Fruit fly (Drosophila melanogaster) whole organism, embryonic: ENCODE data around the gene Cyp4d14.

Experiments
- Aef1 ChIP-seq: fragments of 200-800 bp; sonication (Bioruptor generic); IDR thresholded peaks from 3 replicates; pipeline ENCODE4 v1.3.6; 2022; ENCODE audit warnings: missing biosample characterization, missing genetic modification characterization
- Atf-2 ChIP-seq: fragments of 200-800 bp; sonication (Bioruptor generic); optimal IDR thresholded peaks from 2 replicates; lab custom pipeline; 2016; ENCODE audit warnings: missing biosample characterization, missing genetic modification characterization
- C15 ChIP-seq: fragments of 200-800 bp; sonication (Bioruptor generic); IDR thresholded peaks from 3 replicates; pipeline ENCODE4 v1.3.6; 2022; ENCODE audit warnings: missing biosample characterization, missing genetic modification characterization
- CG10274 ChIP-seq: fragments of 200-800 bp; sonication (Bioruptor generic); optimal IDR thresholded peaks from 3 replicates; lab custom pipeline; 2017; ENCODE audit warnings: missing biosample characterization, mild to moderate bottlenecking, missing genetic modification characterization
- CG11247 ChIP-seq: fragments of 200-800 bp; sonication (Bioruptor generic); IDR thresholded peaks from 2 replicates; pipeline ENCODE4 v1.3.6; 2022; ENCODE audit warnings: missing biosample characterization, missing genetic modification characterization
- CG12659 ChIP-seq: fragments of 200-800 bp; sonication (Bioruptor generic); optimal IDR thresholded peaks from 3 replicates; lab custom pipeline; 2017; ENCODE audit warnings: mild to moderate bottlenecking, missing biosample characterization, missing genetic modification reagents, missing genetic modification characterization
- CG13624 ChIP-seq: fragments of 200-800 bp; sonication (Bioruptor generic); optimal IDR thresholded peaks from 2 replicates; lab custom pipeline; 2016; ENCODE audit warnings: missing biosample characterization, missing genetic modification characterization
- CG14050 ChIP-seq: fragments of 200-800 bp; sonication (Bioruptor generic); IDR thresholded peaks from 3 replicates; pipeline ENCODE4 v1.3.6; 2022; ENCODE audit warnings: missing biosample characterization, missing genetic modification characterization
- CG18599 ChIP-seq: fragments of 200-800 bp; sonication (Bioruptor generic); optimal IDR thresholded peaks from 3 replicates; lab custom pipeline; 2017; ENCODE audit warnings: missing biosample characterization, missing genetic modification characterization, mild to moderate bottlenecking, moderate library complexity, missing genetic modification reagents
- CG18764 ChIP-seq: fragments of 200-800 bp; sonication (Bioruptor generic); optimal IDR thresholded peaks from 3 replicates; lab custom pipeline; 2016; ENCODE audit warnings: missing biosample characterization, missing genetic modification characterization
- CG2116 ChIP-seq: fragments of 200-800 bp; sonication (Bioruptor generic); optimal IDR thresholded peaks from 3 replicates; lab custom pipeline; 2018; ENCODE audit warnings: missing biosample characterization, mild to moderate bottlenecking, missing genetic modification characterization
- CG3065 ChIP-seq: fragments of 200-800 bp; sonication (Bioruptor generic); optimal IDR thresholded peaks from 2 replicates; lab custom pipeline; 2016; ENCODE audit warnings: missing biosample characterization, missing genetic modification characterization
- CG3726 ChIP-seq: fragments of 200-800 bp; sonication (Bioruptor generic); IDR thresholded peaks from 3 replicates; pipeline ENCODE4, ENCODE4 v1.3.6; 2022; ENCODE audit warnings: missing biosample characterization, missing genetic modification characterization
- CG3995 ChIP-seq: fragments of 200-800 bp; sonication (Bioruptor generic); optimal IDR thresholded peaks from 3 replicates; lab custom pipeline; 2016; ENCODE audit warnings: missing biosample characterization, missing genetic modification characterization
- CG6683 ChIP-seq: fragments of 200-800 bp; sonication (Bioruptor generic); optimal IDR thresholded peaks from 2 replicates; lab custom pipeline; 2017; ENCODE audit warnings: missing biosample characterization, mild to moderate bottlenecking, missing genetic modification characterization, missing genetic modification reagents
- CG6689 ChIP-seq: fragments of 200-800 bp; sonication (Bioruptor generic); IDR thresholded peaks from 2 replicates; pipeline ENCODE4 v1.3.6; 2022; ENCODE audit warnings: missing biosample characterization, missing genetic modification characterization
- CG6791 ChIP-seq: fragments of 200-800 bp; sonication (Bioruptor generic); IDR thresholded peaks from 3 replicates; pipeline ENCODE4 v1.3.6; 2022; ENCODE audit warnings: missing biosample characterization, missing genetic modification characterization; ENCODE audit not compliant: partially characterized antibody
- CG7963 ChIP-seq: fragments of 200-800 bp; sonication (Bioruptor generic); IDR thresholded peaks from 3 replicates; pipeline ENCODE4 v1.3.6; 2022; ENCODE audit warnings: missing biosample characterization, missing genetic modification characterization; ENCODE audit not compliant: partially characterized antibody
- CHES-1-like ChIP-seq: fragments of 200-800 bp; sonication (Bioruptor generic); optimal IDR thresholded peaks from 2 replicates; lab custom pipeline; 2016; ENCODE audit warnings: missing biosample characterization, missing genetic modification characterization
- Camta ChIP-seq: fragments of 200-800 bp; sonication (Bioruptor generic); optimal IDR thresholded peaks from 2 replicates; lab custom pipeline; 2016; ENCODE audit warnings: missing biosample characterization, missing genetic modification characterization
- Chrac-16 ChIP-seq: fragments of 200-800 bp; sonication (Bioruptor generic); optimal IDR thresholded peaks from 3 replicates; lab custom pipeline; 2016; ENCODE audit warnings: missing biosample characterization, missing genetic modification characterization
- HLHmδ ChIP-seq: fragments of 200-800 bp; sonication (Bioruptor generic); optimal IDR thresholded peaks from 2 replicates; lab custom pipeline; 2018; ENCODE audit warnings: missing biosample characterization, mild to moderate bottlenecking, missing genetic modification characterization, moderate library complexity
- Hr39 ChIP-seq: fragments of >200 bp; optimal IDR thresholded peaks from 2 replicates; lab custom pipeline; 2017
- Hr78 ChIP-seq, 2 experiments: fragments of 200-800 bp in 1 of 2; fragments of >200 bp in 1 of 2; sonication (Bioruptor generic) in 1 of 2; optimal IDR thresholded peaks; 2 replicates each; lab custom pipeline; 2017 to 2019; ENCODE audit warnings: missing biosample characterization in 2 of 2, missing genetic modification characterization in 2 of 2, mild to moderate bottlenecking in 1 of 2, moderate library complexity in 1 of 2
- Med ChIP-seq: fragments of 200-800 bp; sonication (Bioruptor generic); peaks from one replicate; lab custom pipeline; 2016; ENCODE audit warnings: missing biosample characterization, missing genetic modification characterization, mild to moderate bottlenecking, inconsistent platforms, moderate library complexity
- Meics ChIP-seq: fragments of 200-800 bp; sonication (Bioruptor generic); optimal IDR thresholded peaks from 2 replicates; lab custom pipeline; 2017; ENCODE audit warnings: missing biosample characterization, mild to moderate bottlenecking, missing genetic modification characterization
- Opbp ChIP-seq: fragments of 200-800 bp; sonication (Bioruptor generic); IDR thresholded peaks from 3 replicates; pipeline ENCODE4 v1.3.6; 2022; ENCODE audit warnings: missing biosample characterization, missing genetic modification characterization; ENCODE audit not compliant: partially characterized antibody
- Ptx1 ChIP-seq: fragments of 200-800 bp; sonication (Bioruptor generic); IDR thresholded peaks from 2 replicates; pipeline ENCODE4 v1.3.6; 2022; ENCODE audit warnings: missing biosample characterization, missing genetic modification characterization
- Rx ChIP-seq: fragments of 200-800 bp; sonication (Bioruptor generic); IDR thresholded peaks from 2 replicates; pipeline ENCODE4 v1.3.6; 2022; ENCODE audit warnings: missing biosample characterization, missing genetic modification characterization
- Sry-δ ChIP-seq: fragments of 200-800 bp; sonication (Bioruptor generic); optimal IDR thresholded peaks from 2 replicates; lab custom pipeline; 2016; ENCODE audit warnings: missing biosample characterization, missing genetic modification characterization
- YL-1 ChIP-seq: fragments of 200-800 bp; sonication (Bioruptor generic); optimal IDR thresholded peaks from 3 replicates; lab custom pipeline; 2017; ENCODE audit warnings: missing biosample characterization, mild to moderate bottlenecking, missing genetic modification characterization
- ato ChIP-seq: fragments of 200-800 bp; sonication (Bioruptor generic); IDR thresholded peaks from 2 replicates; pipeline ENCODE4 v1.3.6; 2022; ENCODE audit warnings: missing biosample characterization, missing genetic modification characterization; ENCODE audit not compliant: partially characterized antibody
- bab2 ChIP-seq: fragments of 200-800 bp; sonication (Bioruptor generic); optimal IDR thresholded peaks from 2 replicates; lab custom pipeline; 2016; ENCODE audit warnings: missing biosample characterization, missing genetic modification characterization
- croc ChIP-seq: fragments of 200-800 bp; sonication (Bioruptor generic); conservative IDR thresholded peaks from 3 replicates; pipeline ENCODE4 v1.3.6; 2022; ENCODE audit warnings: missing biosample characterization, missing genetic modification characterization
- dati ChIP-seq: fragments of 200-800 bp; sonication (Bioruptor generic); IDR thresholded peaks from 2 replicates; pipeline ENCODE4 v1.3.6; 2022; ENCODE audit warnings: missing biosample characterization, missing genetic modification characterization
- grau ChIP-seq: fragments of 200-800 bp; optimal IDR thresholded peaks from 3 replicates; lab custom pipeline; 2019; ENCODE audit warnings: missing biosample characterization, mild to moderate bottlenecking, missing genetic modification characterization, moderate library complexity
- gro ChIP-seq: fragments of 200-800 bp; sonication (Bioruptor generic); optimal IDR thresholded peaks from 2 replicates; lab custom pipeline; 2016; ENCODE audit warnings: missing biosample characterization, missing genetic modification characterization
- her ChIP-seq: fragments of 200-800 bp; sonication (Bioruptor generic); optimal IDR thresholded peaks from 2 replicates; lab custom pipeline; 2016; ENCODE audit warnings: missing biosample characterization, missing genetic modification characterization
- ind ChIP-seq: fragments of 200-800 bp; sonication (Bioruptor generic); optimal IDR thresholded peaks from 3 replicates; lab custom pipeline; 2016; ENCODE audit warnings: missing biosample characterization, missing genetic modification characterization
- knrl ChIP-seq: fragments of 200-800 bp; sonication (Bioruptor generic); IDR thresholded peaks from 3 replicates; pipeline ENCODE4 v1.3.6; 2022; ENCODE audit warnings: missing biosample characterization, missing genetic modification characterization; ENCODE audit not compliant: partially characterized antibody
- pan ChIP-seq, 4 experiments: fragments of >200 bp in 3 of 4; fragments of 200-800 bp in 1 of 4; sonication (Bioruptor generic) in 1 of 4; optimal IDR thresholded peaks in 3 of 4; IDR thresholded peaks in 1 of 4; 2 replicates each; pipeline versions ENCODE4 v1.3.6 to Lab custom; 2017 to 2022; ENCODE audit warnings: missing biosample characterization in 2 of 4, missing genetic modification characterization in 2 of 4, mixed read lengths in 1 of 4
- row ChIP-seq: fragments of 200-800 bp; sonication (Bioruptor generic); IDR thresholded peaks from 3 replicates; pipeline ENCODE4 v1.3.6; 2022; ENCODE audit warnings: missing biosample characterization, missing genetic modification characterization
- seq ChIP-seq: fragments of 200-800 bp; sonication (Bioruptor generic); IDR thresholded peaks from 2 replicates; pipeline ENCODE4 v1.3.6; 2022; ENCODE audit warnings: missing biosample characterization, missing genetic modification characterization
- sima ChIP-seq: fragments of 200-800 bp; sonication (Bioruptor generic); optimal IDR thresholded peaks from 2 replicates; lab custom pipeline; 2016; ENCODE audit warnings: missing biosample characterization, missing genetic modification characterization
- slbo ChIP-seq: fragments of 200-800 bp; sonication (Bioruptor generic); IDR thresholded peaks from 2 replicates; pipeline ENCODE4 v1.3.6; 2022; ENCODE audit warnings: missing biosample characterization, missing genetic modification characterization
- so ChIP-seq: fragments of 200-800 bp; sonication (Bioruptor generic); IDR thresholded peaks from 3 replicates; pipeline ENCODE4 v1.3.6; 2022; ENCODE audit warnings: missing biosample characterization, missing genetic modification characterization
- tll ChIP-seq, 2 experiments: fragments of 200-800 bp in 1 of 2; fragments of >200 bp in 1 of 2; sonication (Bioruptor generic) in 1 of 2; optimal IDR thresholded peaks; 2 replicates each; lab custom pipeline; 2017 to 2019; ENCODE audit warnings: missing biosample characterization in 2 of 2, missing genetic modification characterization in 2 of 2, mild to moderate bottlenecking in 1 of 2, moderate library complexity in 1 of 2
- ttk ChIP-seq: fragments of 200-800 bp; sonication (Bioruptor generic); IDR thresholded peaks from 2 replicates; pipeline ENCODE4 v2.1.2; 2022; ENCODE audit warnings: missing biosample characterization, missing genetic modification characterization
- vnd ChIP-seq: fragments of 200-800 bp; sonication (Bioruptor generic); IDR thresholded peaks from 3 replicates; pipeline ENCODE4 v1.3.6; 2022; ENCODE audit warnings: missing biosample characterization, missing genetic modification characterization; ENCODE audit not compliant: partially characterized antibody
- wor ChIP-seq: fragments of 200-800 bp; sonication (Bioruptor generic); IDR thresholded peaks from 2 replicates; pipeline ENCODE4 v1.3.6; 2022; ENCODE audit warnings: missing biosample characterization, missing genetic modification characterization
- z ChIP-seq: fragments of 200-800 bp; sonication (Bioruptor generic); IDR thresholded peaks from 3 replicates; pipeline ENCODE4 v1.3.6; 2022; ENCODE audit warnings: missing biosample characterization, missing genetic modification characterization

Cyp4d14 gene

dm6 chrX:2158668-2159163 is 16.4 kb downstream of the Cyp4d14 start, which contains the start of gene wapl (continued):
- TF ChIP-seq ttk (GFP tag; lab: Robert Waterston, UW) (no peak), pan (optimal IDR thresholded peaks at IDR 0.05; lab: Kevin White, UChicago) (no peak), pan (GFP tag; optimal IDR thresholded peaks at IDR 0.05 in 1 of 2, IDR thresholded peaks at IDR 0.05 in 1 of 2) (no peak), CG18599 (peak; percentile 5), CHES-1-like (GFP tag; lab: Kevin White, UChicago) (peak; percentile 37), croc (GFP tag; lab: Robert Waterston, UW) (no peak), seq (GFP tag; lab: Robert Waterston, UW) (no peak), C15 (GFP tag; lab: Robert Waterston, UW) (no peak), Camta (GFP tag; lab: Kevin White, UChicago) (no peak), tll (GFP tag; optimal IDR thresholded peaks at IDR 0.05; lab: Kevin White, UChicago) (no peak), CG7963 (GFP tag; lab: Robert Waterston, UW) (peak; percentile 92), Med (peak; percentile 92), gro (GFP tag; lab: Kevin White, UChicago) (peak; percentile 77), so (GFP tag; lab: Robert Waterston, UW) (no peak), CG11247 (GFP tag; lab: Robert Waterston, UW) (no peak), bab2 (GFP tag; lab: Kevin White, UChicago) (no peak), CG3065 (GFP tag; lab: Kevin White, UChicago) (no peak), CG10274 (GFP tag; lab: Kevin White, UChicago) (no peak), grau (tag; lab: Kevin White, UChicago) (peak; percentile 25), CG12659 (GFP tag; lab: Kevin White, UChicago) (peak; percentile 61), Atf-2 (GFP tag; lab: Kevin White, UChicago) (no peak), Aef1 (GFP tag; lab: Robert Waterston, UW) (no peak), CG6689 (GFP tag; lab: Robert Waterston, UW) (no peak), HLHmδ (GFP tag; lab: Kevin White, UChicago) (no peak), row (peak; percentile 59), her (GFP tag; lab: Kevin White, UChicago) (peak; percentile 64), vnd (peak; percentile 89), dati (GFP tag; lab: Robert Waterston, UW) (no peak), ind (GFP tag; lab: Kevin White, UChicago) (no peak), CG3726 (GFP tag; lab: Robert Waterston, UW) (no peak), CG6683 (GFP tag; lab: Kevin White, UChicago) (no peak), YL-1 (GFP tag; lab: Kevin White, UChicago) (peak; percentile 36), Hr78 (GFP tag; optimal IDR thresholded peaks at IDR 0.05; lab: Kevin White, UChicago) (no peak), Rx (GFP tag; lab: Robert Waterston, UW) (no peak), CG13624 (GFP tag; lab: Kevin White, UChicago) (peak; percentile 35), ato (peak; percentile 93), CG3995 (peak; percentile 58), sima (GFP tag; lab: Kevin White, UChicago) (no peak), Chrac-16 (GFP tag; lab: Kevin White, UChicago) (no peak), knrl (peak; percentile 93), CG6791 (GFP tag; lab: Robert Waterston, UW) (peak; percentile 95), Ptx1 (0 out of 2 replicates have a peak, but pooled peaks have one; percentile 10), slbo (GFP tag; lab: Robert Waterston, UW) (peak; percentile 54), wor (no peak), Opbp (GFP tag; lab: Robert Waterston, UW) (peak; percentile 97), z (no peak), CG14050 (GFP tag; lab: Robert Waterston, UW) (no peak), Sry-δ (GFP tag; lab: Kevin White, UChicago) (peak; percentile 99), Meics (GFP tag; lab: Kevin White, UChicago) (no peak), CG18764 (no peak), Hr39 (lab: Kevin White, UChicago) (no peak), CG2116 (GFP tag; lab: Kevin White, UChicago) (peak; percentile 86)
